Worm (Caenorhabditis elegans): ENCODE data around the gene Y37E11AM.4.
A peak's percentile ranks its signal among the peaks of the same experiment; 100 is the strongest.

The Y37E11AM.4 gene

ce11 chrIV:3701892-3702291 is 20.7 kb downstream of the Y37E11AM.4 start, which contains the start of gene Y37E11AL.12:
Y37E11AL.12 (minus strand) TSS chrIV:3701992.
- TF ChIP-seq ZK546.5 (tag; optimal IDR thresholded peaks at IDR 0.05) (no peak), ztf-11 (tag; optimal IDR thresholded peaks at IDR 0.05) (no peak)

ce11 chrIV:3700554-3700953 is 22.0 kb downstream of the Y37E11AM.4 start, which contains the start of gene Y37E11AL.9:
Y37E11AL.9 (minus strand) TSS chrIV:3700654.
- TF ChIP-seq nhr-6 (tag; optimal IDR thresholded peaks at IDR 0.05) (no peak), lsy-2 (tag; optimal IDR thresholded peaks at IDR 0.05) (no peak), alr-1 (tag; optimal IDR thresholded peaks at IDR 0.05) (no peak)

ce11 chrIV:3698201-3698600 is 24.4 kb downstream of the Y37E11AM.4 start, which contains the start of gene Y37E11AL.2:
Y37E11AL.2 (plus strand) TSS chrIV:3698501.
- TF ChIP-seq aly-2 (tag; optimal IDR thresholded peaks at IDR 0.05) (no peak), Y55F3AM.14 (GFP tag; optimal IDR thresholded peaks at IDR 0.05) (no peak), nhr-25 (tag; optimal IDR thresholded peaks at IDR 0.05) (no peak), nhr-129 (tag; optimal IDR thresholded peaks at IDR 0.05) (no peak), gmeb-1 (tag; optimal IDR thresholded peaks at IDR 0.05) (no peak), dmd-4 (tag; optimal IDR thresholded peaks at IDR 0.05) (no peak), peb-1 (tag; optimal IDR thresholded peaks at IDR 0.05) (no peak), mdl-1 (tag; optimal IDR thresholded peaks at IDR 0.05) (no peak), unc-55 (GFP tag; optimal IDR thresholded peaks at IDR 0.05) (no peak), snpc-4 (tag; optimal IDR thresholded peaks at IDR 0.05) (no peak), nhr-77 (tag; optimal IDR thresholded peaks at IDR 0.05) (no peak), ztf-1 (GFP tag; conservative IDR thresholded peaks at IDR 0.05) (no peak), mab-5 (tag; optimal IDR thresholded peaks at IDR 0.05) (no peak)

ce11 chrIV:3694638-3695037 is 28.0 kb downstream of the Y37E11AM.4 start, which contains the start of the genes taf-6.2 and Y37E11AL.3:
taf-6.2 (minus strand) TSS chrIV:3694733.
Y37E11AL.3 (plus strand) TSS chrIV:3694935.
- TF ChIP-seq egl-27 (tag; optimal IDR thresholded peaks at IDR 0.05) (no peak), unc-55 (GFP tag; optimal IDR thresholded peaks at IDR 0.05) (peak; percentile 74), nhr-129 (tag; optimal IDR thresholded peaks at IDR 0.05) (peak; percentile 33), F13H6.1 (tag; optimal IDR thresholded peaks at IDR 0.05) (peak; percentile 1), sma-3 (GFP tag; optimal IDR thresholded peaks at IDR 0.05) (peak; percentile 54), ceh-82 (tag; optimal IDR thresholded peaks at IDR 0.05) (no peak), gmeb-1 (tag; optimal IDR thresholded peaks at IDR 0.05) (peak; percentile 93), unc-62 (GFP tag; optimal IDR thresholded peaks at IDR 0.05) (no peak), C34F6.9 (tag; optimal IDR thresholded peaks at IDR 0.05) (peak; percentile 73), nhr-25 (tag; optimal IDR thresholded peaks at IDR 0.05) (peak; percentile 14), lin-13 (GFP tag; optimal IDR thresholded peaks at IDR 0.05) (peak; percentile 50), dmd-4 (tag; optimal IDR thresholded peaks at IDR 0.05) (no peak), lsy-2 (tag; optimal IDR thresholded peaks at IDR 0.05) (peak; percentile 61 to 77), lin-11 (tag; optimal IDR thresholded peaks at IDR 0.05) (peak; percentile 43), crh-2 (tag; optimal IDR thresholded peaks at IDR 0.05) (peak; percentile 52)

- TF ChIP-seq nhr-12 (tag; optimal IDR thresholded peaks at IDR 0.05) (no peak), nhr-23 (tag; optimal IDR thresholded peaks at IDR 0.05) (no peak), elt-1 (tag; optimal IDR thresholded peaks at IDR 0.05) (no peak), aly-2 (tag; optimal IDR thresholded peaks at IDR 0.05) (no peak), F13H6.1 (tag; optimal IDR thresholded peaks at IDR 0.05) (no peak), skn-1 (tag; optimal IDR thresholded peaks at IDR 0.05) (no peak), mdl-1 (tag; optimal IDR thresholded peaks at IDR 0.05) (no peak), nhr-11 (tag; optimal IDR thresholded peaks at IDR 0.05) (no peak), peb-1 (tag; optimal IDR thresholded peaks at IDR 0.05) (no peak), ZK546.5 (tag; optimal IDR thresholded peaks at IDR 0.05) (no peak), mab-5 (tag; optimal IDR thresholded peaks at IDR 0.05) (no peak), lin-39 (tag; optimal IDR thresholded peaks at IDR 0.05) (no peak)
Measured at ce11 chrIV:3688050-3688449, 34.5 kb downstream of the Y37E11AM.4 start.

- TF ChIP-seq R02D3.7 (tag; optimal IDR thresholded peaks at IDR 0.05) (no peak), sma-9 (GFP tag; optimal IDR thresholded peaks at IDR 0.05) (no peak), sma-9 (tag; optimal IDR thresholded peaks at IDR 0.05) (no peak), zag-1 (tag; optimal IDR thresholded peaks at IDR 0.05) (no peak), ceh-82 (tag; optimal IDR thresholded peaks at IDR 0.05) (no peak), elt-3 (tag; optimal IDR thresholded peaks at IDR 0.05) (no peak), ztf-4 (tag; optimal IDR thresholded peaks at IDR 0.05) (no peak)
Measured at ce11 chrIV:3686765-3687164, 35.8 kb downstream of the Y37E11AM.4 start, which contains the start of gene map-1. map-1 (minus strand) TSS chrIV:3686865.
